Worm (Caenorhabditis elegans): ENCODE measurements around the gene cutl-2.

DNA sequence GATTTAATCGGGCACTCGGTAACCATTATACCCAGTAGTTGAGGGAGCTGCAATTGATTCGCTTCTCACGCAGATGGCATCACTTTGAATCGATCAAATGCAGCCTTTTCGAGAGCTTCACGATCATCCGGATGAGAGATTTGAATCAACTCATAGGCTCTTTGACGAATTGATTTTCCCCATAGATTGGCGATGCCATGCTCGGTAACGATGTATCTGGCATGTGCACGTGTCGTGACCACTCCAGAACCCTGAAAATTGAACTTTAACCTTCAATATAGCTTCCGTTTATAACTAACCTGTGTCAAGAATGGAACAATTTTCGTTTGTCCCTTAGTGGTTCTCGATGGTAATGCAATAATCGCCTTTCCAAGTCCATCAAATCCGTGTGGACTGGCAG, 40.3 kb downstream of the cutl-2 start:
- no peak for TF ChIP-seq dpl-1 (GFP tag; optimal IDR thresholded peaks at IDR 0.05)
- TF ChIP-seq ets-4 (GFP tag; optimal IDR thresholded peaks at IDR 0.05) = no peak
- TF ChIP-seq zfh-2 (GFP tag; conservative IDR thresholded peaks at IDR 0.05) = no peak
- TF ChIP-seq chd-7 (tag; optimal IDR thresholded peaks at IDR 0.05) = no peak
- no peak for TF ChIP-seq Y53F4B.3 (GFP tag; IDR thresholded peaks at IDR 0.05)
- TF ChIP-seq ztf-6 (GFP tag; IDR thresholded peaks at IDR 0.05) = no peak
- no peak for TF ChIP-seq ceh-79 (tag; optimal IDR thresholded peaks at IDR 0.05)
- TF ChIP-seq B0336.3 (GFP tag; IDR thresholded peaks at IDR 0.05) = no peak

Data from whole organism, young adult.